Fruit fly (Drosophila melanogaster) whole organism, prepupa: Measurements from ENCODE around the gene Dip-B.

ENCODE experiments used
- Blimp-1 ChIP-seq: fragments of 200-800 bp; sonication (Bioruptor generic); optimal IDR thresholded peaks from 3 replicates; lab custom pipeline; 2017; ENCODE audit warnings: missing biosample characterization, missing genetic modification characterization, mild to moderate bottlenecking, moderate library complexity, missing genetic modification reagents
- CG11902 ChIP-seq: fragments of 200-800 bp; sonication (Bioruptor generic); optimal IDR thresholded peaks from 3 replicates; lab custom pipeline; 2016; ENCODE audit warnings: missing biosample characterization, missing genetic modification characterization
- CG15336 ChIP-seq: fragments of 200-800 bp; sonication (Bioruptor generic); IDR thresholded peaks from 2 replicates; pipeline ENCODE4 v1.3.6; 2022; ENCODE audit warnings: missing biosample characterization, missing genetic modification characterization
- CG1621 ChIP-seq: fragments of 200-800 bp; sonication (Bioruptor generic); optimal IDR thresholded peaks from 3 replicates; lab custom pipeline; 2018; ENCODE audit warnings: missing biosample characterization, mild to moderate bottlenecking, missing genetic modification characterization
- CG31627 ChIP-seq: fragments of 200-800 bp; sonication (Bioruptor generic); optimal IDR thresholded peaks from 3 replicates; lab custom pipeline; 2016; ENCODE audit warnings: missing biosample characterization, missing genetic modification characterization
- CG32006 ChIP-seq: fragments of 200-800 bp; sonication (Bioruptor generic); optimal IDR thresholded peaks from 3 replicates; lab custom pipeline; 2017; ENCODE audit warnings: missing biosample characterization, mild to moderate bottlenecking, missing genetic modification characterization
- CG34406 ChIP-seq: fragments of 200-800 bp; sonication (Bioruptor generic); optimal IDR thresholded peaks from 3 replicates; lab custom pipeline; 2016; ENCODE audit warnings: missing biosample characterization, missing genetic modification characterization
- CG3919 ChIP-seq: fragments of 200-800 bp; sonication (Bioruptor generic); optimal IDR thresholded peaks from 3 replicates; lab custom pipeline; 2016; ENCODE audit warnings: missing biosample characterization, missing genetic modification characterization
- CG4318 ChIP-seq: fragments of 200-800 bp; sonication (Bioruptor generic); optimal IDR thresholded peaks from 3 replicates; lab custom pipeline; 2017; ENCODE audit warnings: missing biosample characterization, mild to moderate bottlenecking, missing genetic modification characterization
- CG6792 ChIP-seq: fragments of 200-800 bp; sonication (Bioruptor generic); optimal IDR thresholded peaks from 3 replicates; lab custom pipeline; 2016; ENCODE audit warnings: missing biosample characterization, missing genetic modification characterization
- CG6808 ChIP-seq: fragments of 200-800 bp; sonication (Bioruptor generic); optimal IDR thresholded peaks from 3 replicates; lab custom pipeline; 2017; ENCODE audit warnings: missing biosample characterization, missing genetic modification characterization, mild to moderate bottlenecking, moderate library complexity, missing genetic modification reagents
- CG7368 ChIP-seq: fragments of 200-800 bp; sonication (Bioruptor generic); optimal IDR thresholded peaks from 3 replicates; lab custom pipeline; 2016; ENCODE audit warnings: missing biosample characterization, missing genetic modification characterization
- CG8119 ChIP-seq: fragments of 200-800 bp; sonication (Bioruptor generic); IDR thresholded peaks from 3 replicates; pipeline ENCODE4 v1.3.6; 2022; ENCODE audit warnings: missing biosample characterization, missing genetic modification characterization
- CG8632 ChIP-seq: fragments of 200-800 bp; sonication (Bioruptor generic); optimal IDR thresholded peaks from 3 replicates; lab custom pipeline; 2016; ENCODE audit warnings: missing biosample characterization, missing genetic modification characterization
- CG9139 ChIP-seq: fragments of 200-800 bp; sonication (Bioruptor generic); optimal IDR thresholded peaks from 3 replicates; lab custom pipeline; 2017; ENCODE audit warnings: missing biosample characterization, mild to moderate bottlenecking, missing genetic modification characterization
- Eip75B ChIP-seq: fragments of 200-800 bp; sonication (Bioruptor generic); optimal IDR thresholded peaks from 3 replicates; lab custom pipeline; 2016; ENCODE audit warnings: missing biosample characterization, missing genetic modification characterization
- Eip93F ChIP-seq: fragments of 200-800 bp; sonication (Bioruptor generic); optimal IDR thresholded peaks from 2 replicates; lab custom pipeline; 2016; ENCODE audit warnings: missing biosample characterization, mild to moderate bottlenecking, missing genetic modification characterization
- Gug ChIP-seq: fragments of 200-800 bp; sonication (Bioruptor generic); IDR thresholded peaks from 2 replicates; pipeline ENCODE4 v1.3.6; 2022; ENCODE audit warnings: missing biosample characterization, missing genetic modification characterization
- Hr38 ChIP-seq: sonication (Bioruptor generic); optimal IDR thresholded peaks from 2 replicates; lab custom pipeline; 2016; ENCODE audit warnings: missing biosample characterization, missing genetic modification characterization
- Hr4 ChIP-seq: fragments of 200-800 bp; sonication (Bioruptor generic); optimal IDR thresholded peaks from 3 replicates; lab custom pipeline; 2016; ENCODE audit warnings: missing biosample characterization, missing genetic modification characterization
- Met ChIP-seq: fragments of 200-800 bp; sonication (Bioruptor generic); optimal IDR thresholded peaks from 3 replicates; lab custom pipeline; 2016; ENCODE audit warnings: missing biosample characterization, missing genetic modification characterization
- OdsH ChIP-seq: fragments of 200-800 bp; sonication (Bioruptor generic); optimal IDR thresholded peaks from 3 replicates; lab custom pipeline; 2016; ENCODE audit warnings: missing biosample characterization, missing genetic modification characterization
- Smox ChIP-seq: fragments of 200-800 bp; sonication (Bioruptor generic); optimal IDR thresholded peaks from 3 replicates; lab custom pipeline; 2016; ENCODE audit warnings: missing biosample characterization, missing genetic modification characterization
- Sox102F ChIP-seq: fragments of 200-800 bp; sonication (Bioruptor generic); optimal IDR thresholded peaks from 2 replicates; lab custom pipeline; 2016; ENCODE audit warnings: missing biosample characterization, mild to moderate bottlenecking, missing genetic modification characterization
- Sox14 ChIP-seq: fragments of 200-800 bp; sonication (Bioruptor generic); optimal IDR thresholded peaks from 3 replicates; lab custom pipeline; 2016; ENCODE audit warnings: missing biosample characterization, missing genetic modification characterization
- Sox15 ChIP-seq: fragments of 200-800 bp; sonication (Bioruptor generic); optimal IDR thresholded peaks from 3 replicates; lab custom pipeline; 2016; ENCODE audit warnings: missing biosample characterization, missing genetic modification characterization
- achi ChIP-seq: fragments of 200-800 bp; sonication (Bioruptor generic); optimal IDR thresholded peaks from 3 replicates; lab custom pipeline; 2016; ENCODE audit warnings: missing biosample characterization, missing genetic modification characterization
- acj6 ChIP-seq: fragments of 200-800 bp; sonication (Bioruptor generic); optimal IDR thresholded peaks from 3 replicates; lab custom pipeline; 2016; ENCODE audit warnings: missing biosample characterization, missing genetic modification characterization
- cyc ChIP-seq: fragments of 200-800 bp; sonication (Bioruptor generic); optimal IDR thresholded peaks from 3 replicates; lab custom pipeline; 2016; ENCODE audit warnings: missing biosample characterization, missing genetic modification characterization
- dac ChIP-seq: fragments of 200-800 bp; sonication (Bioruptor generic); optimal IDR thresholded peaks from 2 replicates; lab custom pipeline; 2017; ENCODE audit warnings: missing biosample characterization, mild to moderate bottlenecking, missing genetic modification characterization
- dsx ChIP-seq: fragments of 200-800 bp; optimal IDR thresholded peaks from 3 replicates; lab custom pipeline; 2019; ENCODE audit warnings: missing biosample characterization, mild to moderate bottlenecking, missing genetic modification characterization, moderate library complexity; ENCODE audit not compliant: poor library complexity, severe bottlenecking
- eg ChIP-seq: fragments of 200-800 bp; sonication (Bioruptor generic); IDR thresholded peaks from 3 replicates; pipeline ENCODE4 v1.3.6; 2022; ENCODE audit warnings: missing biosample characterization, missing genetic modification characterization
- fkh ChIP-seq: fragments of 200-800 bp; sonication (Bioruptor generic); optimal IDR thresholded peaks from 3 replicates; lab custom pipeline; 2017; ENCODE audit warnings: missing biosample characterization, mild to moderate bottlenecking, missing genetic modification characterization, moderate library complexity
- lz ChIP-seq: fragments of 200-800 bp; sonication (Bioruptor generic); optimal IDR thresholded peaks from 3 replicates; lab custom pipeline; 2016; ENCODE audit warnings: missing biosample characterization, missing genetic modification characterization
- net ChIP-seq: fragments of 200-800 bp; sonication (Bioruptor generic); optimal IDR thresholded peaks from 3 replicates; lab custom pipeline; 2016; ENCODE audit warnings: missing biosample characterization, missing genetic modification characterization
- pdm3 ChIP-seq: fragments of 200-800 bp; sonication (Bioruptor generic); optimal IDR thresholded peaks from 3 replicates; lab custom pipeline; 2016; ENCODE audit warnings: missing biosample characterization, missing genetic modification characterization
- salr ChIP-seq, 2 experiments: fragments of 200-800 bp; sonication (Bioruptor generic); optimal IDR thresholded peaks; 3 replicates each; lab custom pipeline; 2016 to 2018; ENCODE audit warnings: missing biosample characterization in 2 of 2, missing genetic modification characterization in 2 of 2, mild to moderate bottlenecking in 1 of 2
- spab ChIP-seq: fragments of 200-800 bp; sonication (Bioruptor generic); optimal IDR thresholded peaks from 2 replicates; lab custom pipeline; 2017; ENCODE audit warnings: missing biosample characterization, mild to moderate bottlenecking, missing genetic modification characterization, missing genetic modification reagents
- ss ChIP-seq, 2 experiments: fragments of 200-800 bp; sonication (Bioruptor generic); optimal IDR thresholded peaks; 2 replicates in 1 of 2; 3 replicates in 1 of 2; lab custom pipeline; 2017 to 2018; ENCODE audit warnings: mild to moderate bottlenecking in 2 of 2, missing biosample characterization in 2 of 2, missing genetic modification characterization in 2 of 2, moderate library complexity in 1 of 2
- topi ChIP-seq: fragments of 200-800 bp; sonication (Bioruptor generic); optimal IDR thresholded peaks from 3 replicates; lab custom pipeline; 2016; ENCODE audit warnings: missing biosample characterization, missing genetic modification characterization
- vri ChIP-seq: fragments of 200-800 bp; sonication (Bioruptor generic); optimal IDR thresholded peaks from 3 replicates; lab custom pipeline; 2016; ENCODE audit warnings: missing biosample characterization, mild to moderate bottlenecking, missing genetic modification characterization

Gene Dip-B

dm6 chr3R:13822602-13823220 is 40.6 kb downstream of the Dip-B start (continued):
- TF ChIP-seq CG31627 (GFP tag; lab: Kevin White, UChicago), result peak; percentile 48
- TF ChIP-seq CG11902, result no peak
- peak; percentile 6 for TF ChIP-seq net (GFP tag; lab: Kevin White, UChicago)
- TF ChIP-seq Sox14 (GFP tag; lab: Kevin White, UChicago), result no peak
- peak; percentile 45; the same call in 1 of the 2 replicates for TF ChIP-seq CG15336 (GFP tag; lab: Robert Waterston, UW)
- TF ChIP-seq topi (GFP tag; lab: Kevin White, UChicago), result peak; percentile 36
- no peak for TF ChIP-seq CG1621 (tag; lab: Kevin White, UChicago)
- TF ChIP-seq CG6808 (GFP tag; lab: Kevin White, UChicago), result no peak
- TF ChIP-seq salr (GFP tag; optimal IDR thresholded peaks at IDR 0.05; lab: Kevin White, UChicago), result peak in 1 of 2 experiments; percentile 3
- TF ChIP-seq CG9139 (GFP tag; lab: Kevin White, UChicago), result no peak
- TF ChIP-seq CG6792 (GFP tag; lab: Kevin White, UChicago), result no peak
- no peak for TF ChIP-seq dac (GFP tag; lab: Kevin White, UChicago)
- peak; percentile 55 for TF ChIP-seq Hr4 (GFP tag; lab: Kevin White, UChicago)
- TF ChIP-seq CG32006 (GFP tag; lab: Kevin White, UChicago), result peak; percentile 60
- no peak for TF ChIP-seq Sox15 (GFP tag; lab: Kevin White, UChicago)
- TF ChIP-seq CG8632 (GFP tag; lab: Kevin White, UChicago), result peak; percentile 5
- no peak for TF ChIP-seq Eip93F (GFP tag; lab: Kevin White, UChicago)
- TF ChIP-seq Blimp-1 (GFP tag; lab: Kevin White, UChicago), result no peak
- TF ChIP-seq eg (GFP tag; lab: Robert Waterston, UW), result no peak
- TF ChIP-seq CG7368, result no peak
- peak; percentile 40 for TF ChIP-seq pdm3 (GFP tag; lab: Kevin White, UChicago)
- no peak for TF ChIP-seq CG34406 (GFP tag; lab: Kevin White, UChicago)
- TF ChIP-seq Eip75B (GFP tag; lab: Kevin White, UChicago), result no peak
- no peak for TF ChIP-seq spab (GFP tag; lab: Kevin White, UChicago)
- TF ChIP-seq OdsH, result peak; percentile 40
- peak; percentile 4 for TF ChIP-seq cyc (GFP tag; lab: Kevin White, UChicago)
- TF ChIP-seq Hr38 (GFP tag; lab: Kevin White, UChicago), result no peak
- peak; percentile 45 for TF ChIP-seq Sox102F (GFP tag; lab: Kevin White, UChicago)
- no peak for TF ChIP-seq dsx
- TF ChIP-seq ss (GFP tag; optimal IDR thresholded peaks at IDR 0.05; lab: Kevin White, UChicago), result no peak
- TF ChIP-seq acj6, result peak; percentile 36
- TF ChIP-seq CG4318 (GFP tag; lab: Kevin White, UChicago), result no peak
- no peak for TF ChIP-seq Gug (GFP tag; lab: Robert Waterston, UW)
- TF ChIP-seq fkh (GFP tag; lab: Kevin White, UChicago), result no peak
- no peak; the same call in 2 of the 3 replicates for TF ChIP-seq CG8119 (GFP tag; lab: Robert Waterston, UW)
- no peak for TF ChIP-seq CG3919
- TF ChIP-seq lz, result no peak
- no peak for TF ChIP-seq vri (GFP tag; lab: Kevin White, UChicago)
- TF ChIP-seq achi (GFP tag; lab: Kevin White, UChicago), result peak; percentile 12
- TF ChIP-seq Met, result peak; percentile 54
- peak; percentile 40 for TF ChIP-seq Smox
